Worm (Caenorhabditis elegans) whole organism, young adult: ENCODE measurements around the gene trxr-2.

Source experiments
- egl-44 ChIP-seq: fragments of 200-800 bp; sonication (Bioruptor generic); IDR thresholded peaks from 2 replicates; pipeline ENCODE4 v1.3.6; 2022; ENCODE audit warnings: missing genetic modification reagents, missing genetic modification characterization, missing compliant biosample characterization
- hmg-1.2 ChIP-seq: fragments of 200-800 bp; sonication (Bioruptor generic); IDR thresholded peaks from 2 replicates; pipeline ENCODE4 v1.3.6; 2022; ENCODE audit warnings: missing genetic modification reagents, missing genetic modification characterization, missing compliant biosample characterization
- hmg-20 ChIP-seq: fragments of 200-800 bp; sonication (Bioruptor generic); IDR thresholded peaks from 2 replicates; pipeline ENCODE4 v1.3.6; 2022; ENCODE audit warnings: missing genetic modification reagents, missing genetic modification characterization, missing compliant biosample characterization
- lag-1 ChIP-seq: fragments of 200-800 bp; sonication (Bioruptor generic); IDR thresholded peaks from 2 replicates; pipeline ENCODE4 v1.3.6; 2022; ENCODE audit warnings: missing genetic modification reagents, missing genetic modification characterization, missing compliant biosample characterization
- nfya-1 ChIP-seq: sonication (generic microtip); optimal IDR thresholded peaks from 2 replicates; lab custom pipeline; 2017; ENCODE audit warnings: antibody characterized with exemption, missing compliant biosample characterization, missing genetic modification characterization, borderline replicate concordance; ENCODE audit not compliant: insufficient read depth
- nhr-120 ChIP-seq: fragments of 200-800 bp; sonication (Bioruptor generic); IDR thresholded peaks from 2 replicates; pipeline ENCODE4 v1.3.6; 2022; ENCODE audit warnings: missing genetic modification characterization, missing compliant biosample characterization
- xnd-1 ChIP-seq: sonication (generic microtip); optimal IDR thresholded peaks from 2 replicates; lab custom pipeline; 2016; ENCODE audit warnings: missing genotype, missing genetic modification reagents, missing genetic modification characterization, missing compliant biosample characterization

DNA sequence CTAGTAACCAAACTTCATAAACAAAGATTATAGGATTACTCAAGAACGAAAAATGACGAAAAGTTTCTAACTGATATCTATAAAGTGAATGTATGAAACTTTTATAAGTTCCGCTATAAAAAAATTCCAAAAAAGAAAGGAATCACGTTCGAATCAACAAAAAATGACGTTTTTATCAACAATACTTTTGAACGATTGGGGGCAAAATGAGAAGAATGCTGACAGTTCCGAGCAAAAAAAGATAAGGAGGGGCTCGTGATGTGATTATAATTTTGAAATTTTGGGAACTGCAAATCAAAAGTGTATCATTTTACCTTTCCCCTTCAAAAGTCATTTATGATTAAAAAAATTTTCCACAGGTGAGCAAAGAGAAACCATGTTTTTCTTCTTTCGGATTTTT lies 34.6 kb upstream of the trxr-2 start:
- TF ChIP-seq hmg-1.2 (no peak), nhr-120 (GFP tag; lab: Robert Waterston, UW) (no peak), xnd-1 (tag; lab: Kevin White, UChicago) (no peak), hmg-20 (GFP tag; lab: Robert Waterston, UW) (no peak), egl-44 (no peak), nfya-1 (no peak), lag-1 (GFP tag; lab: Robert Waterston, UW) (no peak)
